Fruit fly (Drosophila melanogaster) whole organism, adult: Measurements from ENCODE around the gene CG15553.

Experiments used
- CG11617 ChIP-seq: fragments of 200-800 bp; sonication (Bioruptor generic); optimal IDR thresholded peaks from 2 replicates; lab custom pipeline; 2017; ENCODE audit warnings: mild to moderate bottlenecking, missing biosample characterization, missing genetic modification reagents, missing genetic modification characterization
- CG12768 ChIP-seq: fragments of 200-800 bp; sonication (Bioruptor generic); optimal IDR thresholded peaks from 2 replicates; lab custom pipeline; 2017; ENCODE audit warnings: missing biosample characterization, missing genetic modification characterization, mild to moderate bottlenecking, moderate library complexity, missing genetic modification reagents
- CG14711 ChIP-seq: fragments of 200-800 bp; sonication (Bioruptor generic); optimal IDR thresholded peaks from 2 replicates; lab custom pipeline; 2018; ENCODE audit warnings: missing biosample characterization, mild to moderate bottlenecking, missing genetic modification characterization, moderate library complexity
- CG1620 ChIP-seq: fragments of 200-800 bp; sonication (Bioruptor generic); optimal IDR thresholded peaks from 2 replicates; lab custom pipeline; 2016; ENCODE audit warnings: missing biosample characterization, missing genetic modification characterization
- CG33017 ChIP-seq: fragments of 200-800 bp; sonication (Bioruptor generic); optimal IDR thresholded peaks from 2 replicates; lab custom pipeline; 2018; ENCODE audit warnings: missing biosample characterization, mild to moderate bottlenecking, missing genetic modification characterization, moderate library complexity
- CG5204 ChIP-seq: fragments of 200-800 bp; sonication (Bioruptor generic); optimal IDR thresholded peaks from 2 replicates; lab custom pipeline; 2016; ENCODE audit warnings: missing biosample characterization, missing genetic modification characterization
- CG7045 ChIP-seq: fragments of 200-800 bp; sonication (Bioruptor generic); optimal IDR thresholded peaks from 2 replicates; lab custom pipeline; 2017; ENCODE audit warnings: missing biosample characterization, mild to moderate bottlenecking, missing genetic modification characterization
- CG7101 ChIP-seq: fragments of 200-800 bp; sonication (Bioruptor generic); optimal IDR thresholded peaks from 2 replicates; lab custom pipeline; 2018; ENCODE audit warnings: missing biosample characterization, mild to moderate bottlenecking, missing genetic modification characterization, moderate library complexity
- Clk ChIP-seq: fragments of 200-800 bp; sonication (Bioruptor generic); optimal IDR thresholded peaks from 2 replicates; lab custom pipeline; 2017; ENCODE audit warnings: missing biosample characterization, missing genetic modification characterization
- Hr96 ChIP-seq: fragments of 200-800 bp; sonication (Bioruptor generic); optimal IDR thresholded peaks from 2 replicates; lab custom pipeline; 2016; ENCODE audit warnings: missing biosample characterization, missing genetic modification characterization
- bab1 ChIP-seq: fragments of 200-800 bp; sonication (Bioruptor generic); optimal IDR thresholded peaks from 3 replicates; lab custom pipeline; 2019; ENCODE audit warnings: missing biosample characterization, mild to moderate bottlenecking, missing genetic modification characterization, moderate library complexity
- cic ChIP-seq: fragments of 200-800 bp; sonication (Bioruptor generic); optimal IDR thresholded peaks from 2 replicates; lab custom pipeline; 2017; ENCODE audit warnings: missing biosample characterization, mild to moderate bottlenecking, missing genetic modification characterization, moderate library complexity
- cnc ChIP-seq, 2 experiments: fragments of >200 bp; optimal IDR thresholded peaks; 2 replicates each; lab custom pipeline; 2017
- kay ChIP-seq: fragments of 200-800 bp; sonication (Bioruptor generic); peaks from one replicate; lab custom pipeline; 2016; ENCODE audit warnings: missing biosample characterization, missing genetic modification characterization, borderline replicate concordance
- ovo ChIP-seq: fragments of 200-800 bp; sonication (Bioruptor generic); optimal IDR thresholded peaks from 2 replicates; lab custom pipeline; 2016; ENCODE audit warnings: missing biosample characterization, missing genetic modification characterization
- pad ChIP-seq: fragments of 200-800 bp; sonication (Bioruptor generic); optimal IDR thresholded peaks from 3 replicates; lab custom pipeline; 2017; ENCODE audit warnings: missing biosample characterization, missing genetic modification characterization, mild to moderate bottlenecking, moderate library complexity, missing genetic modification reagents
- tj ChIP-seq: fragments of 200-800 bp; sonication (Bioruptor generic); optimal IDR thresholded peaks from 3 replicates; lab custom pipeline; 2017; ENCODE audit warnings: missing biosample characterization, mild to moderate bottlenecking, missing genetic modification characterization, moderate library complexity
- toe ChIP-seq: fragments of 200-800 bp; sonication (Bioruptor generic); optimal IDR thresholded peaks from 2 replicates; lab custom pipeline; 2016; ENCODE audit warnings: missing biosample characterization, missing genetic modification characterization

Gene CG15553

dm6 chr3R:31059807-31060707 is 40.9 kb downstream of the CG15553 start:
- TF ChIP-seq CG5204 (GFP tag; lab: Kevin White, UChicago) (peak; percentile 30), CG12768 (GFP tag; lab: Kevin White, UChicago) (no peak), pad (GFP tag; lab: Kevin White, UChicago) (peak; percentile 98), CG7045 (peak; percentile 32), ovo (GFP tag; lab: Kevin White, UChicago) (peak; percentile 98)

dm6 chr3R:31059036-31059806 is 41.7 kb downstream of the CG15553 start:
- TF ChIP-seq bab1 (GFP tag; lab: Kevin White, UChicago), result peak; percentile 83
- no peak for TF ChIP-seq CG1620
- no peak for TF ChIP-seq toe (GFP tag; lab: Kevin White, UChicago)
- TF ChIP-seq tj (GFP tag; lab: Kevin White, UChicago), result peak; percentile 78
- TF ChIP-seq CG33017 (tag; lab: Kevin White, UChicago), result peak; percentile 79
- TF ChIP-seq Clk (GFP tag; lab: Kevin White, UChicago), result peak; percentile 68
- no peak for TF ChIP-seq CG5204 (GFP tag; lab: Kevin White, UChicago)
- no peak for TF ChIP-seq cnc (optimal IDR thresholded peaks at IDR 0.05; lab: Kevin White, UChicago)
- TF ChIP-seq ovo (GFP tag; lab: Kevin White, UChicago), result no peak
- peak; percentile 99 for TF ChIP-seq kay
- peak; percentile 77 for TF ChIP-seq CG11617 (GFP tag; lab: Kevin White, UChicago)
- peak; percentile 80 for TF ChIP-seq CG7101 (tag; lab: Kevin White, UChicago)
- TF ChIP-seq Hr96 (GFP tag; lab: Kevin White, UChicago), result peak; percentile 17
- TF ChIP-seq CG12768 (GFP tag; lab: Kevin White, UChicago), result peak; percentile 81
- peak; percentile 68 for TF ChIP-seq cic
- TF ChIP-seq CG14711 (tag; lab: Kevin White, UChicago), result peak; percentile 80
- peak; percentile 83 for TF ChIP-seq CG7045

- TF ChIP-seq CG7101 (tag; lab: Kevin White, UChicago) (peak; percentile 3), bab1 (GFP tag; lab: Kevin White, UChicago) (peak; percentile 40), CG1620 (peak; percentile 9), ovo (GFP tag; lab: Kevin White, UChicago) (no peak)
Observed at dm6 chr3R:31053784-31054221, 47.2 kb downstream of the CG15553 start, which contains the start of gene Chchd3. Gene Chchd3, minus strand, starts transcription at chr3R:31053915.
